Worm (Caenorhabditis elegans): ENCODE measurements around the gene C33H5.16.

DNA sequence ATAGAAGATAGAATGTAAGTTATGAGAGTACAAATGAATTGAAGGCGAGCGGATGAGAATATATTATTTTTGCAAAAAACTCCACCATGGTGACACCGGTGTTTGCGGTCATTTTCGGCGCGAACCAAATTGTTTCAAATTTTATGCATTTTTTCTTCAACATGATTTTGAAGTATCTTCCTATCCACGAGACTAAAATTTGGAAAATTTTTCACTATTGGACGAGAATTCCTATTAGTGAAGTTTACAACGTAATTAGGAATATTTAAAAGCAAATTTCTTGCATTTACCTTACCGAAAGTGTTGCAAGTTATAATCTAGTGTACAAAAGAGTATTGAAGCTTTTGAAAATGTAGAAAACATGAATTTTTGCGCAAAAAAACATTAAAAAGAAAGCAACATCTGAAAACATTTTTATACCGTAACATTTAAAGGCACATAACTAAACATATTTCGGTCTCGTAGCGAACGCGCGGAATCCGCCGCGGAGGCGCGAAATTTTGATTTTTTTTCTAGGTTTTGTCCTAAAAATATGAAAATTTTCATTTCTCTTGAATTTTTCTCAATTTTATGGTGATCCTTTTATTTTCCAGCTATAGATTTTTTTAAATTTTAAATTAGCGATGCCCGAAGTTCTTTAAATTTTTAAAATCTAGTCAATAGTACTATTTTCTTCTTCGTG, 6.6 kb downstream of the C33H5.16 start, which contains the start of gene sgo-1:
- TF ChIP-seq ama-1 (optimal IDR thresholded peaks at IDR 0.05) (no peak), ZK546.5 (tag; optimal IDR thresholded peaks at IDR 0.05) (no peak)
